Worm (Caenorhabditis elegans): ENCODE data around the gene osta-3.

- TF ChIP-seq nhr-11 (tag; optimal IDR thresholded peaks at IDR 0.05) (no peak), dve-1 (tag; optimal IDR thresholded peaks at IDR 0.05) (no peak), ceh-48 (tag; optimal IDR thresholded peaks at IDR 0.05) (no peak), elt-2 (tag; optimal IDR thresholded peaks at IDR 0.05) (peak; percentile 38), pros-1 (tag; optimal IDR thresholded peaks at IDR 0.05) (no peak), tbx-7 (tag; optimal IDR thresholded peaks at IDR 0.05) (no peak), ceh-6 (GFP tag; optimal IDR thresholded peaks at IDR 0.05) (no peak), fax-1 (tag; optimal IDR thresholded peaks at IDR 0.05) (no peak), fkh-6 (tag; optimal IDR thresholded peaks at IDR 0.05) (no peak)
Observed at ce11 chrII:14812661-14813060, 330 bp downstream of the osta-3 start.

All from whole organism, late embryonic.